Fruit fly (Drosophila melanogaster) whole organism, embryonic: ENCODE data around the gene tay.

Experiments used
- Bteb2 ChIP-seq: fragments of 200-800 bp; sonication (Bioruptor generic); optimal IDR thresholded peaks from 2 replicates; lab custom pipeline; 2016; ENCODE audit warnings: missing biosample characterization, missing genetic modification characterization
- CG1024 ChIP-seq: fragments of 200-800 bp; sonication (Bioruptor generic); IDR thresholded peaks from 2 replicates; pipeline ENCODE4 v1.3.6; 2022; ENCODE audit warnings: missing biosample characterization, missing genetic modification characterization
- CG11085 ChIP-seq: fragments of 200-800 bp; sonication (Bioruptor generic); IDR thresholded peaks from 2 replicates; pipeline ENCODE4 v1.3.6; 2022; ENCODE audit warnings: missing biosample characterization, missing genetic modification characterization
- CG11247 ChIP-seq: fragments of 200-800 bp; sonication (Bioruptor generic); IDR thresholded peaks from 2 replicates; pipeline ENCODE4 v1.3.6; 2022; ENCODE audit warnings: missing biosample characterization, missing genetic modification characterization
- CG13424 ChIP-seq: fragments of 200-800 bp; sonication (Bioruptor generic); optimal IDR thresholded peaks from 2 replicates; lab custom pipeline; 2019; ENCODE audit warnings: missing biosample characterization, mild to moderate bottlenecking, missing genetic modification characterization, moderate library complexity
- CG14710 ChIP-seq: fragments of 200-800 bp; sonication (Bioruptor generic); optimal IDR thresholded peaks from 3 replicates; lab custom pipeline; 2019; ENCODE audit warnings: missing biosample characterization, mild to moderate bottlenecking, missing genetic modification characterization, moderate library complexity
- CG16813 ChIP-seq: fragments of 200-800 bp; sonication (Bioruptor generic); IDR thresholded peaks from 3 replicates; pipeline ENCODE4 v1.3.6; 2022; ENCODE audit warnings: missing biosample characterization, missing genetic modification characterization; ENCODE audit not compliant: partially characterized antibody
- CG1792 ChIP-seq: fragments of 200-800 bp; sonication (Bioruptor generic); optimal IDR thresholded peaks from 2 replicates; lab custom pipeline; 2016; ENCODE audit warnings: missing biosample characterization, missing genetic modification characterization
- CG2129 ChIP-seq: fragments of 200-800 bp; sonication (Bioruptor generic); IDR thresholded peaks from 2 replicates; pipeline ENCODE4 v1.3.6; 2022; ENCODE audit warnings: missing biosample characterization, missing genetic modification characterization; ENCODE audit not compliant: partially characterized antibody
- CG3065 ChIP-seq: fragments of 200-800 bp; sonication (Bioruptor generic); optimal IDR thresholded peaks from 2 replicates; lab custom pipeline; 2016; ENCODE audit warnings: missing biosample characterization, missing genetic modification characterization
- CG32532 ChIP-seq: fragments of 200-800 bp; sonication (Bioruptor generic); IDR thresholded peaks from 2 replicates; pipeline ENCODE4 v1.3.6; 2022; ENCODE audit warnings: missing biosample characterization, missing genetic modification characterization
- CG42726 ChIP-seq: fragments of 200-800 bp; sonication (Bioruptor generic); IDR thresholded peaks from 2 replicates; pipeline ENCODE4 v1.3.6; 2022; ENCODE audit warnings: missing biosample characterization, missing genetic modification characterization; ENCODE audit not compliant: partially characterized antibody
- CG4360 ChIP-seq: fragments of 200-800 bp; sonication (Bioruptor generic); IDR thresholded peaks from 2 replicates; pipeline ENCODE4 v1.3.6; 2022; ENCODE audit warnings: missing biosample characterization, missing genetic modification characterization
- CG6175 ChIP-seq: fragments of 200-800 bp; sonication (Bioruptor generic); IDR thresholded peaks from 3 replicates; pipeline ENCODE4 v1.3.6; 2022; ENCODE audit warnings: missing biosample characterization, missing genetic modification characterization
- CG7357 ChIP-seq: fragments of 200-800 bp; sonication (Bioruptor generic); IDR thresholded peaks from 3 replicates; pipeline ENCODE4 v1.3.6; 2022; ENCODE audit warnings: missing biosample characterization, missing genetic modification characterization
- CG8478 ChIP-seq: fragments of >200 bp; optimal IDR thresholded peaks from 2 replicates; lab custom pipeline; 2018
- CG9437 ChIP-seq: fragments of 200-800 bp; sonication (Bioruptor generic); optimal IDR thresholded peaks from 2 replicates; lab custom pipeline; 2018; ENCODE audit warnings: missing biosample characterization, mild to moderate bottlenecking, missing genetic modification characterization
- CHES-1-like ChIP-seq: fragments of 200-800 bp; sonication (Bioruptor generic); optimal IDR thresholded peaks from 2 replicates; lab custom pipeline; 2016; ENCODE audit warnings: missing biosample characterization, missing genetic modification characterization
- D19A ChIP-seq: fragments of 200-800 bp; optimal IDR thresholded peaks from 3 replicates; lab custom pipeline; 2019; ENCODE audit warnings: missing biosample characterization, mild to moderate bottlenecking, missing genetic modification characterization, moderate library complexity
- HLH54F ChIP-seq: fragments of 200-800 bp; sonication (Bioruptor generic); optimal IDR thresholded peaks from 3 replicates; lab custom pipeline; 2016; ENCODE audit warnings: missing biosample characterization, missing genetic modification characterization
- Lhr ChIP-seq: fragments of 200-800 bp; sonication (Bioruptor generic); optimal IDR thresholded peaks from 3 replicates; lab custom pipeline; 2017; ENCODE audit warnings: mild to moderate bottlenecking, missing biosample characterization, missing genetic modification reagents, missing genetic modification characterization
- MBD-R2 ChIP-seq: fragments of 200-800 bp; sonication (Bioruptor generic); IDR thresholded peaks from 2 replicates; pipeline ENCODE4 v1.3.6; 2022; ENCODE audit warnings: missing biosample characterization, missing genetic modification characterization
- MTF-1 ChIP-seq: fragments of 200-800 bp; sonication (Bioruptor generic); optimal IDR thresholded peaks from 2 replicates; lab custom pipeline; 2018; ENCODE audit warnings: missing biosample characterization, mild to moderate bottlenecking, missing genetic modification characterization, borderline replicate concordance
- Myb ChIP-seq: fragments of 200-800 bp; sonication (Bioruptor generic); optimal IDR thresholded peaks from 2 replicates; lab custom pipeline; 2016; ENCODE audit warnings: missing biosample characterization, missing genetic modification characterization
- Nf-YA ChIP-seq: fragments of 200-800 bp; sonication (Bioruptor generic); IDR thresholded peaks from 2 replicates; pipeline ENCODE4 v1.3.6; 2022; ENCODE audit warnings: missing biosample characterization, missing genetic modification characterization
- Ravus ChIP-seq: fragments of 200-800 bp; sonication (Bioruptor generic); IDR thresholded peaks from 2 replicates; pipeline ENCODE4 v1.3.6; 2022; ENCODE audit warnings: missing biosample characterization, missing genetic modification characterization
- Ssrp ChIP-seq: fragments of 200-800 bp; sonication (Bioruptor generic); optimal IDR thresholded peaks from 2 replicates; lab custom pipeline; 2018; ENCODE audit warnings: missing biosample characterization, mild to moderate bottlenecking, missing genetic modification characterization, moderate library complexity
- Xrp1 ChIP-seq: fragments of 200-800 bp; sonication (Bioruptor generic); IDR thresholded peaks from 2 replicates; pipeline ENCODE4 v1.3.6; 2022; ENCODE audit warnings: missing biosample characterization, missing genetic modification characterization
- al ChIP-seq: fragments of 200-800 bp; sonication (Bioruptor generic); IDR thresholded peaks from 2 replicates; pipeline ENCODE4 v1.3.6; 2022; ENCODE audit warnings: missing biosample characterization, missing genetic modification characterization
- cato ChIP-seq: fragments of 200-800 bp; sonication (Bioruptor generic); optimal IDR thresholded peaks from 2 replicates; lab custom pipeline; 2016; ENCODE audit warnings: missing biosample characterization, missing genetic modification characterization, borderline replicate concordance
- crc ChIP-seq: fragments of 200-800 bp; sonication (Bioruptor generic); optimal IDR thresholded peaks from 2 replicates; lab custom pipeline; 2016; ENCODE audit warnings: missing biosample characterization, missing genetic modification characterization
- eyg ChIP-seq: fragments of 200-800 bp; sonication (Bioruptor generic); optimal IDR thresholded peaks from 3 replicates; lab custom pipeline; 2016; ENCODE audit warnings: missing biosample characterization, missing genetic modification characterization
- ftz-f1 ChIP-seq: fragments of 200-800 bp; sonication (Bioruptor generic); optimal IDR thresholded peaks from 2 replicates; lab custom pipeline; 2016; ENCODE audit warnings: missing biosample characterization, missing genetic modification characterization
- gt ChIP-seq: fragments of 200-800 bp; sonication (Bioruptor generic); IDR thresholded peaks from 2 replicates; pipeline ENCODE4 v1.3.6; 2022; ENCODE audit warnings: missing biosample characterization, missing genetic modification characterization
- hb ChIP-seq: fragments of 200-800 bp; sonication (Bioruptor generic); IDR thresholded peaks from 3 replicates; pipeline ENCODE4 v1.3.6; 2022; ENCODE audit warnings: missing biosample characterization, missing genetic modification characterization; ENCODE audit not compliant: partially characterized antibody
- knrl ChIP-seq: fragments of 200-800 bp; sonication (Bioruptor generic); IDR thresholded peaks from 3 replicates; pipeline ENCODE4 v1.3.6; 2022; ENCODE audit warnings: missing biosample characterization, missing genetic modification characterization; ENCODE audit not compliant: partially characterized antibody
- lilli ChIP-seq: fragments of 200-800 bp; sonication (Bioruptor generic); optimal IDR thresholded peaks from 3 replicates; lab custom pipeline; 2016; ENCODE audit warnings: missing biosample characterization, missing genetic modification characterization
- luna ChIP-seq: fragments of 200-800 bp; sonication (Bioruptor generic); optimal IDR thresholded peaks from 2 replicates; lab custom pipeline; 2016; ENCODE audit warnings: missing biosample characterization, missing genetic modification characterization
- mld ChIP-seq: fragments of 200-800 bp; sonication (Bioruptor generic); IDR thresholded peaks from 3 replicates; pipeline ENCODE4 v1.3.6; 2022; ENCODE audit warnings: missing biosample characterization, missing genetic modification characterization; ENCODE audit not compliant: partially characterized antibody
- nmo ChIP-seq: fragments of 200-800 bp; sonication (Bioruptor generic); optimal IDR thresholded peaks from 2 replicates; lab custom pipeline; 2018; ENCODE audit warnings: missing biosample characterization, mild to moderate bottlenecking, missing genetic modification characterization, moderate library complexity
- pfk ChIP-seq: fragments of 200-800 bp; sonication (Bioruptor generic); optimal IDR thresholded peaks from 2 replicates; lab custom pipeline; 2018; ENCODE audit warnings: missing biosample characterization, mild to moderate bottlenecking, missing genetic modification characterization, moderate library complexity
- row ChIP-seq: fragments of 200-800 bp; sonication (Bioruptor generic); IDR thresholded peaks from 3 replicates; pipeline ENCODE4 v1.3.6; 2022; ENCODE audit warnings: missing biosample characterization, missing genetic modification characterization
- sens ChIP-seq: fragments of 200-800 bp; sonication (Bioruptor generic); peaks from one replicate; lab custom pipeline; 2016; ENCODE audit warnings: missing biosample characterization, missing genetic modification characterization
- slbo ChIP-seq: fragments of 200-800 bp; sonication (Bioruptor generic); IDR thresholded peaks from 2 replicates; pipeline ENCODE4 v1.3.6; 2022; ENCODE audit warnings: missing biosample characterization, missing genetic modification characterization
- sna ChIP-seq: fragments of 200-800 bp; sonication (Bioruptor generic); IDR thresholded peaks from 2 replicates; pipeline ENCODE4 v1.3.6; 2022; ENCODE audit warnings: missing biosample characterization, missing genetic modification characterization; ENCODE audit not compliant: partially characterized antibody
- sob ChIP-seq: fragments of 200-800 bp; sonication (Bioruptor generic); IDR thresholded peaks from 2 replicates; pipeline ENCODE4 v1.3.6; 2022; ENCODE audit warnings: missing biosample characterization, missing genetic modification characterization
- trem ChIP-seq: fragments of 200-800 bp; optimal IDR thresholded peaks from 3 replicates; lab custom pipeline; 2019; ENCODE audit warnings: missing biosample characterization, mild to moderate bottlenecking, missing genetic modification characterization, moderate library complexity
- trh ChIP-seq: fragments of 200-800 bp; sonication (Bioruptor generic); optimal IDR thresholded peaks from 2 replicates; lab custom pipeline; 2016; ENCODE audit warnings: missing biosample characterization, missing genetic modification characterization
- vnd ChIP-seq: fragments of 200-800 bp; sonication (Bioruptor generic); IDR thresholded peaks from 3 replicates; pipeline ENCODE4 v1.3.6; 2022; ENCODE audit warnings: missing biosample characterization, missing genetic modification characterization; ENCODE audit not compliant: partially characterized antibody
- zen ChIP-seq: fragments of 200-800 bp; sonication (Bioruptor generic); optimal IDR thresholded peaks from 3 replicates; lab custom pipeline; 2018; ENCODE audit warnings: missing biosample characterization, mild to moderate bottlenecking, missing genetic modification characterization, moderate library complexity
- zfh2 ChIP-seq: fragments of 200-800 bp; sonication (Bioruptor generic); optimal IDR thresholded peaks from 2 replicates; lab custom pipeline; 2016; ENCODE audit warnings: missing biosample characterization, missing genetic modification characterization

Gene tay

dm6 chrX:15887247-15887616 is at the start of gene tay (continued):
- TF ChIP-seq CG42726 (GFP tag; lab: Robert Waterston, UW), result peak; percentile 63
- TF ChIP-seq Lhr (GFP tag; lab: Kevin White, UChicago), result peak; percentile 47
- TF ChIP-seq eyg (GFP tag; lab: Kevin White, UChicago), result no peak
- peak; percentile 42 for TF ChIP-seq Myb
- peak; percentile 62 for TF ChIP-seq slbo (GFP tag; lab: Robert Waterston, UW)
- TF ChIP-seq CG14710 (tag; lab: Kevin White, UChicago), result peak; percentile 21
- peak; percentile 84 for TF ChIP-seq CG1024
- no peak for TF ChIP-seq Nf-YA (GFP tag; lab: Robert Waterston, UW)
- TF ChIP-seq trh (GFP tag; lab: Kevin White, UChicago), result no peak
- peak; percentile 79 for TF ChIP-seq row (GFP tag; lab: Robert Waterston, UW)
- no peak for TF ChIP-seq Xrp1 (GFP tag; lab: Robert Waterston, UW)
- no peak for TF ChIP-seq CG1792 (GFP tag; lab: Kevin White, UChicago)
- 0 out of 2 replicates have a peak, but pooled peaks have one; percentile 32 for TF ChIP-seq sob
- no peak for TF ChIP-seq HLH54F (GFP tag; lab: Kevin White, UChicago)
- TF ChIP-seq CG7357 (GFP tag; lab: Robert Waterston, UW), result peak; percentile 99
- peak; percentile 39 for TF ChIP-seq nmo (GFP tag; lab: Kevin White, UChicago)
- TF ChIP-seq crc, result no peak
- peak; percentile 17 for TF ChIP-seq lilli (GFP tag; lab: Kevin White, UChicago)
- TF ChIP-seq Ravus (GFP tag; lab: Robert Waterston, UW), result no peak
- TF ChIP-seq Ssrp (tag; lab: Kevin White, UChicago), result no peak
- TF ChIP-seq MTF-1, result no peak
- 0 out of 2 replicates have a peak, but pooled peaks have one; percentile 11 for TF ChIP-seq al (GFP tag; lab: Robert Waterston, UW)
- TF ChIP-seq CG11085 (GFP tag; lab: Robert Waterston, UW), result no peak
- no peak for TF ChIP-seq CG13424 (tag; lab: Kevin White, UChicago)
- TF ChIP-seq zfh2 (GFP tag; lab: Kevin White, UChicago), result peak; percentile 35
- TF ChIP-seq CG6175, result no peak
- peak; percentile 63 for TF ChIP-seq vnd (GFP tag; lab: Robert Waterston, UW)
- no peak for TF ChIP-seq zen
- no peak for TF ChIP-seq cato (GFP tag; lab: Kevin White, UChicago)
- TF ChIP-seq Bteb2 (GFP tag; lab: Kevin White, UChicago), result no peak
- no peak for TF ChIP-seq CG11247
- peak; percentile 80 for TF ChIP-seq CG16813
- no peak for TF ChIP-seq CG2129 (GFP tag; lab: Robert Waterston, UW)
- TF ChIP-seq pfk (GFP tag; lab: Kevin White, UChicago), result peak; percentile 94
- 0 out of 3 replicates have a peak, but pooled peaks have one; percentile 37 for TF ChIP-seq mld (GFP tag; lab: Robert Waterston, UW)
- TF ChIP-seq CG32532 (GFP tag; lab: Robert Waterston, UW), result peak; percentile 37; the same call in 1 of the 2 replicates
- TF ChIP-seq knrl (GFP tag; lab: Robert Waterston, UW), result peak; percentile 71
- no peak for TF ChIP-seq D19A
- TF ChIP-seq sens (GFP tag; lab: Kevin White, UChicago), result peak; percentile 80
- no peak for TF ChIP-seq luna (GFP tag; lab: Kevin White, UChicago)
- 0 out of 2 replicates have a peak, but pooled peaks have one; percentile 8 for TF ChIP-seq MBD-R2
- TF ChIP-seq gt (GFP tag; lab: Robert Waterston, UW), result no peak
- TF ChIP-seq CG9437 (GFP tag; lab: Kevin White, UChicago), result no peak
- TF ChIP-seq ftz-f1, result peak; percentile 56
- TF ChIP-seq CHES-1-like (GFP tag; lab: Kevin White, UChicago), result peak; percentile 1
- TF ChIP-seq CG4360, result no peak
- peak; percentile 42; the same call in 1 of the 3 replicates for TF ChIP-seq hb
- peak; percentile 34; the same call in 1 of the 2 replicates for TF ChIP-seq sna
- TF ChIP-seq CG3065 (GFP tag; lab: Kevin White, UChicago), result no peak
- TF ChIP-seq CG8478 (lab: Kevin White, UChicago), result no peak
- peak; percentile 15 for TF ChIP-seq trem (tag; lab: Kevin White, UChicago)
